Fruit fly (Drosophila melanogaster) whole organism, wandering third instar larva: ENCODE data around the gene Est-P.

Experiments used
- Abd-B ChIP-seq: fragments of >200 bp; optimal IDR thresholded peaks from 2 replicates; lab custom pipeline; 2017; ENCODE audit warnings: missing biosample characterization, missing genetic modification characterization
- CG32264 ChIP-seq: fragments of 200-800 bp; sonication (Bioruptor generic); optimal IDR thresholded peaks from 2 replicates; lab custom pipeline; 2016; ENCODE audit warnings: missing biosample characterization, missing genetic modification characterization
- CG9705 ChIP-seq: fragments of 200-800 bp; sonication (Bioruptor generic); optimal IDR thresholded peaks from 2 replicates; lab custom pipeline; 2018; ENCODE audit warnings: missing biosample characterization, mild to moderate bottlenecking, missing genetic modification characterization
- CrebA ChIP-seq: fragments of 200-800 bp; sonication (Bioruptor generic); optimal IDR thresholded peaks from 2 replicates; lab custom pipeline; 2016; ENCODE audit warnings: missing biosample characterization, mild to moderate bottlenecking, missing genetic modification characterization, borderline replicate concordance
- Dfd ChIP-seq: fragments of >200 bp; optimal IDR thresholded peaks from 2 replicates; lab custom pipeline; 2017; ENCODE audit warnings: missing biosample characterization, missing genetic modification characterization
- Dif ChIP-seq: fragments of 200-275, 200-300 bp; sonication (Bioruptor generic); optimal IDR thresholded peaks from 2 replicates; lab custom pipeline; 2018; ENCODE audit warnings: missing biosample characterization, missing genetic modification characterization; ENCODE audit not compliant: partially characterized antibody
- GATAd ChIP-seq: sonication (Bioruptor generic); optimal IDR thresholded peaks from 2 replicates; lab custom pipeline; 2016; ENCODE audit warnings: missing biosample characterization, missing genetic modification characterization
- HLH106 ChIP-seq: fragments of 200-800 bp; optimal IDR thresholded peaks from 3 replicates; lab custom pipeline; 2019; ENCODE audit warnings: missing biosample characterization, mild to moderate bottlenecking, missing genetic modification characterization, moderate library complexity
- Hnf4 ChIP-seq: fragments of 200-800 bp; sonication (Bioruptor generic); optimal IDR thresholded peaks from 2 replicates; lab custom pipeline; 2016; ENCODE audit warnings: missing biosample characterization, mild to moderate bottlenecking, missing genetic modification characterization
- Hr83 ChIP-seq: fragments of 200-300 bp; sonication (Bioruptor generic); optimal IDR thresholded peaks from 2 replicates; lab custom pipeline; 2016; ENCODE audit warnings: missing biosample characterization, mild to moderate bottlenecking, missing genetic modification characterization, moderate library complexity; ENCODE audit not compliant: poor library complexity, severe bottlenecking
- Jra ChIP-seq: sonication (Bioruptor generic); optimal IDR thresholded peaks from 2 replicates; lab custom pipeline; 2016; ENCODE audit warnings: missing biosample characterization, missing genetic modification characterization
- Myc ChIP-seq: fragments of >200 bp; optimal IDR thresholded peaks from 2 replicates; lab custom pipeline; 2017
- N ChIP-seq: fragments of >200 bp; optimal IDR thresholded peaks from 2 replicates; lab custom pipeline; 2018; ENCODE audit warnings: missing biosample characterization, missing external identifiers, missing genetic modification characterization
- OdsH ChIP-seq: fragments of 200-800 bp; sonication (Bioruptor generic); optimal IDR thresholded peaks from 2 replicates; lab custom pipeline; 2016; ENCODE audit warnings: missing biosample characterization, mild to moderate bottlenecking, missing genetic modification characterization
- Rel ChIP-seq, 2 experiments: fragments of 200-800 bp; sonication (Bioruptor generic) in 1 of 2; optimal IDR thresholded peaks; 2 replicates in 1 of 2; 3 replicates in 1 of 2; lab custom pipeline; 2016 to 2019; ENCODE audit warnings: mild to moderate bottlenecking in 2 of 2, missing biosample characterization in 2 of 2, missing genetic modification characterization in 2 of 2, moderate library complexity in 1 of 2
- Sp1 ChIP-seq: fragments of 200-800 bp; sonication (Bioruptor generic); optimal IDR thresholded peaks from 3 replicates; lab custom pipeline; 2019; ENCODE audit warnings: missing biosample characterization, mild to moderate bottlenecking, missing genetic modification characterization, moderate library complexity
- Vsx2 ChIP-seq: fragments of 200-300, 225-300 bp; sonication (Bioruptor generic); optimal IDR thresholded peaks from 2 replicates; lab custom pipeline; 2018; ENCODE audit warnings: missing biosample characterization, missing genetic modification characterization; ENCODE audit not compliant: partially characterized antibody
- br ChIP-seq: fragments of 200-800 bp; sonication (Bioruptor generic); optimal IDR thresholded peaks from 2 replicates; lab custom pipeline; 2016; ENCODE audit warnings: missing biosample characterization, missing genetic modification characterization
- dl ChIP-seq, 2 experiments: fragments of 175-275, 200-275 bp in 1 of 2; fragments of 200-275 bp in 1 of 2; sonication (Bioruptor generic); optimal IDR thresholded peaks; lab custom pipeline; 2018; ENCODE audit warnings: mild to moderate bottlenecking in 2 of 2, missing biosample characterization in 2 of 2, missing genetic modification characterization in 2 of 2, moderate library complexity in 2 of 2; ENCODE audit not compliant: partially characterized antibody in 2 of 2, insufficient read depth in 1 of 2
- dmrt93B ChIP-seq: fragments of 200-800 bp; sonication (Bioruptor generic); optimal IDR thresholded peaks from 2 replicates; lab custom pipeline; 2018; ENCODE audit warnings: missing biosample characterization, mild to moderate bottlenecking, missing genetic modification characterization
- dsf ChIP-seq: sonication (Bioruptor generic); optimal IDR thresholded peaks from 2 replicates; lab custom pipeline; 2016; ENCODE audit warnings: missing biosample characterization, missing genetic modification characterization, borderline replicate concordance
- ey ChIP-seq: fragments of 200-800 bp; sonication (Bioruptor generic); optimal IDR thresholded peaks from 2 replicates; lab custom pipeline; 2016; ENCODE audit warnings: missing biosample characterization, missing genetic modification characterization
- foxo ChIP-seq, 2 experiments: fragments of 200-800 bp; sonication (Bioruptor generic); optimal IDR thresholded peaks; 2 replicates in 1 of 2; 3 replicates in 1 of 2; lab custom pipeline; 2016 to 2017; ENCODE audit warnings: missing biosample characterization in 2 of 2, missing genetic modification characterization in 2 of 2
- h ChIP-seq: fragments of 200-800 bp; sonication (Bioruptor generic); optimal IDR thresholded peaks from 3 replicates; lab custom pipeline; 2016; ENCODE audit warnings: missing biosample characterization, mild to moderate bottlenecking, missing genetic modification characterization
- jim ChIP-seq: fragments of 175-275, 200-325 bp; sonication (Bioruptor generic); optimal IDR thresholded peaks from 2 replicates; lab custom pipeline; 2016; ENCODE audit warnings: missing biosample characterization, mild to moderate bottlenecking, missing genetic modification characterization
- lola ChIP-seq: fragments of >200 bp; optimal IDR thresholded peaks from 2 replicates; lab custom pipeline; 2017; ENCODE audit warnings: missing biosample characterization, missing genetic modification characterization
- pan ChIP-seq: fragments of >200 bp; optimal IDR thresholded peaks from 2 replicates; lab custom pipeline; 2017
- psq ChIP-seq: fragments of 200-800 bp; sonication (Bioruptor generic); optimal IDR thresholded peaks from 3 replicates; lab custom pipeline; 2017; ENCODE audit warnings: missing biosample characterization, mild to moderate bottlenecking, missing genetic modification characterization, moderate library complexity
- rgr ChIP-seq: fragments of 200-800 bp; sonication (Bioruptor generic); optimal IDR thresholded peaks from 3 replicates; lab custom pipeline; 2016; ENCODE audit warnings: missing biosample characterization, mild to moderate bottlenecking, missing genetic modification characterization
- sage ChIP-seq: fragments of 200-800 bp; sonication (Bioruptor generic); optimal IDR thresholded peaks from 2 replicates; lab custom pipeline; 2016; ENCODE audit warnings: missing biosample characterization, mild to moderate bottlenecking, missing genetic modification characterization
- woc ChIP-seq: sonication (Bioruptor generic); optimal IDR thresholded peaks from 2 replicates; lab custom pipeline; 2016; ENCODE audit warnings: missing biosample characterization, mild to moderate bottlenecking, missing genetic modification characterization

The Est-P gene

dm6 chr3L:12163693-12164092 is 26.8 kb upstream of the Est-P start, which contains the start of gene CG9760:
CG9760 (minus strand) TSS chr3L:12163735.
- no peak for TF ChIP-seq rgr
- no peak for TF ChIP-seq sage (GFP tag; lab: Kevin White, UChicago)
- TF ChIP-seq OdsH, result no peak
- TF ChIP-seq woc (GFP tag; lab: Kevin White, UChicago), result no peak
- no peak for TF ChIP-seq CrebA (GFP tag; lab: Kevin White, UChicago)
- no peak for TF ChIP-seq jim
- no peak for TF ChIP-seq Rel (GFP tag; optimal IDR thresholded peaks at IDR 0.05; lab: Kevin White, UChicago)
- TF ChIP-seq Rel (tag; optimal IDR thresholded peaks at IDR 0.05; lab: Kevin White, UChicago), result no peak
- TF ChIP-seq h (GFP tag; lab: Kevin White, UChicago), result no peak
- TF ChIP-seq pan (lab: Kevin White, UChicago), result no peak
- TF ChIP-seq psq (GFP tag; lab: Kevin White, UChicago), result no peak
- TF ChIP-seq dl (GFP tag; optimal IDR thresholded peaks at IDR 0.05; lab: Kevin White, UChicago; ENCODE audit: insufficient read depth in 1 of 2, partially characterized antibody in 2 of 2), result no peak
- TF ChIP-seq Dfd, result no peak
- no peak for TF ChIP-seq Jra (GFP tag; lab: Kevin White, UChicago)
- TF ChIP-seq ey (GFP tag; lab: Kevin White, UChicago), result no peak
- TF ChIP-seq Abd-B (GFP tag; lab: Kevin White, UChicago), result no peak

DNA sequence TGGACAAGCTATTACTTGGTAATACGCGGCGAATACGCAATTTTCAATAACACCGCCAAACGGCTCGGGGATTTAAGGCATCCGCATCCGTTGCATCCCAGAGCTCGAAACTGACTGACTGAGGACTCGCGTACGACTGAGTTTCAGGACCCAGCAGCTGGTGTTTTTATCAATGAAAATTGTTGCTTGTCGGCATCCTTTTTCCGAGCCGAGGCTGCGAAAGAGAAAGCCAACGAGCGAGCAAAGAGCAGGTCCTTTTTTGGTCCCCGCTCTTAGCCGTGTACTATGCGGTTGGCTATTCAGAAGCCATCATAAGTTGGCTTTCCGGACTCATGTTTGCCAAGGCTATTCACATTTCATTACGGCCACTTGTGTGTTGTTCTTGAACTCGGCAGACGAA is 15.2 kb upstream of the Est-P start, which contains the start of gene Rh7:
Rh7 (minus strand) TSS at position 101 of the 400 bp plus-strand sequence.
- TF ChIP-seq N (GFP tag; lab: Kevin White, UChicago) (no peak), HLH106 (tag; lab: Kevin White, UChicago) (no peak), h (GFP tag; lab: Kevin White, UChicago) (no peak), pan (lab: Kevin White, UChicago) (no peak), Hnf4 (GFP tag; lab: Kevin White, UChicago) (no peak), CG9705 (GFP tag; lab: Kevin White, UChicago) (no peak), dmrt93B (GFP tag; lab: Kevin White, UChicago) (no peak), foxo (GFP tag; optimal IDR thresholded peaks at IDR 0.05; lab: Kevin White, UChicago) (no peak), Sp1 (GFP tag; lab: Kevin White, UChicago) (no peak), OdsH (no peak), Myc (lab: Kevin White, UChicago) (no peak), Vsx2 (no peak), GATAd (GFP tag; lab: Kevin White, UChicago) (no peak), lola (GFP tag; lab: Kevin White, UChicago) (no peak), Hr83 (GFP tag; lab: Kevin White, UChicago) (no peak), Jra (GFP tag; lab: Kevin White, UChicago) (no peak), woc (GFP tag; lab: Kevin White, UChicago) (no peak), Abd-B (GFP tag; lab: Kevin White, UChicago) (no peak), rgr (no peak)

DNA sequence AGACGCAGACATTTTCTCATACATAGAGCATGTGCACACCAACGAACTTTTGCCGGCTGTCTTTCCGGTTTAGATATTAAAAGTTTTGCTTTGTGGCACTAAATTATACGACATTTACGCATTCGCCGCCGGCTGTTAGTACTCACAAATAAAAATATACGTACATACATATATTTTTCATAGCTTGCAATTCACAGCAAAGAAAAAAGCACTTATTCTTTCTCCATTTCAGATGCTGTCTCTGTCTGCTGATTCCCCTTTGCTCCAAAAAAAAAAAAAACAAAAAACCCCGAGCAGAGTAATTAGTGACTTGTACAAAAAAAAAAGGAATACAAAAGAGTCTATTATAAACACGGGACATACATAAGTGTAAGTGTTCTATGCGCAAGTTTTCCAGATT is 13.2 kb upstream of the Est-P start, which contains the start of gene CAH2:
CAH2 (plus strand) TSS at position 301 of the 400 bp plus-strand sequence.
- no peak for TF ChIP-seq Dfd
- no peak for TF ChIP-seq foxo (GFP tag; optimal IDR thresholded peaks at IDR 0.05; lab: Kevin White, UChicago)
- no peak for TF ChIP-seq Rel (GFP tag; optimal IDR thresholded peaks at IDR 0.05; lab: Kevin White, UChicago)
- TF ChIP-seq Rel (tag; optimal IDR thresholded peaks at IDR 0.05; lab: Kevin White, UChicago), result no peak
- no peak for TF ChIP-seq N (GFP tag; lab: Kevin White, UChicago)
- no peak for TF ChIP-seq Dif (GFP tag; lab: Kevin White, UChicago)
- no peak for TF ChIP-seq dsf (GFP tag; lab: Kevin White, UChicago)
- no peak for TF ChIP-seq OdsH

dm6 chr3L:12178847-12179437 is 11.6 kb upstream of the Est-P start:
- TF ChIP-seq ey (GFP tag; lab: Kevin White, UChicago) (no peak), CG32264 (no peak), Rel (GFP tag; optimal IDR thresholded peaks at IDR 0.05; lab: Kevin White, UChicago) (no peak), Rel (tag; optimal IDR thresholded peaks at IDR 0.05; lab: Kevin White, UChicago) (peak; percentile 30), Sp1 (GFP tag; lab: Kevin White, UChicago) (no peak), br (GFP tag; lab: Kevin White, UChicago) (no peak), woc (GFP tag; lab: Kevin White, UChicago) (no peak)
